Fruit fly (Drosophila melanogaster) whole organism, prepupa: ENCODE measurements around the gene Trs20.

Experiments used
- CG11294 ChIP-seq: fragments of 200-800 bp; sonication (Bioruptor generic); IDR thresholded peaks from 2 replicates; pipeline ENCODE4 v1.3.6; 2022; ENCODE audit warnings: missing biosample characterization, missing genetic modification characterization
- CG11902 ChIP-seq: fragments of 200-800 bp; sonication (Bioruptor generic); optimal IDR thresholded peaks from 3 replicates; lab custom pipeline; 2016; ENCODE audit warnings: missing biosample characterization, missing genetic modification characterization
- CG15336 ChIP-seq: fragments of 200-800 bp; sonication (Bioruptor generic); IDR thresholded peaks from 2 replicates; pipeline ENCODE4 v1.3.6; 2022; ENCODE audit warnings: missing biosample characterization, missing genetic modification characterization
- CG1621 ChIP-seq: fragments of 200-800 bp; sonication (Bioruptor generic); optimal IDR thresholded peaks from 3 replicates; lab custom pipeline; 2018; ENCODE audit warnings: missing biosample characterization, mild to moderate bottlenecking, missing genetic modification characterization
- CG16779 ChIP-seq: fragments of 200-800 bp; sonication (Bioruptor generic); optimal IDR thresholded peaks from 3 replicates; lab custom pipeline; 2017; ENCODE audit warnings: missing biosample characterization, mild to moderate bottlenecking, missing genetic modification characterization
- CG3032 ChIP-seq: fragments of 200-800 bp; optimal IDR thresholded peaks from 2 replicates; lab custom pipeline; 2019; ENCODE audit warnings: missing biosample characterization, mild to moderate bottlenecking, missing genetic modification characterization, moderate library complexity
- CG32006 ChIP-seq: fragments of 200-800 bp; sonication (Bioruptor generic); optimal IDR thresholded peaks from 3 replicates; lab custom pipeline; 2017; ENCODE audit warnings: missing biosample characterization, mild to moderate bottlenecking, missing genetic modification characterization
- CG34406 ChIP-seq: fragments of 200-800 bp; sonication (Bioruptor generic); optimal IDR thresholded peaks from 3 replicates; lab custom pipeline; 2016; ENCODE audit warnings: missing biosample characterization, missing genetic modification characterization
- CG3919 ChIP-seq: fragments of 200-800 bp; sonication (Bioruptor generic); optimal IDR thresholded peaks from 3 replicates; lab custom pipeline; 2016; ENCODE audit warnings: missing biosample characterization, missing genetic modification characterization
- CG4318 ChIP-seq: fragments of 200-800 bp; sonication (Bioruptor generic); optimal IDR thresholded peaks from 3 replicates; lab custom pipeline; 2017; ENCODE audit warnings: missing biosample characterization, mild to moderate bottlenecking, missing genetic modification characterization
- CG6163 ChIP-seq: fragments of 200-800 bp; sonication (Bioruptor generic); IDR thresholded peaks from 3 replicates; pipeline ENCODE4 v1.3.6; 2022; ENCODE audit warnings: missing biosample characterization, missing genetic modification characterization
- CG6276 ChIP-seq: fragments of 200-800 bp; sonication (Bioruptor generic); optimal IDR thresholded peaks from 2 replicates; lab custom pipeline; 2017; ENCODE audit warnings: missing biosample characterization, mild to moderate bottlenecking, missing genetic modification characterization
- CG6792 ChIP-seq: fragments of 200-800 bp; sonication (Bioruptor generic); optimal IDR thresholded peaks from 3 replicates; lab custom pipeline; 2016; ENCODE audit warnings: missing biosample characterization, missing genetic modification characterization
- CG6808 ChIP-seq: fragments of 200-800 bp; sonication (Bioruptor generic); optimal IDR thresholded peaks from 3 replicates; lab custom pipeline; 2017; ENCODE audit warnings: missing biosample characterization, missing genetic modification characterization, mild to moderate bottlenecking, moderate library complexity, missing genetic modification reagents
- CG8119 ChIP-seq: fragments of 200-800 bp; sonication (Bioruptor generic); IDR thresholded peaks from 3 replicates; pipeline ENCODE4 v1.3.6; 2022; ENCODE audit warnings: missing biosample characterization, missing genetic modification characterization
- CG9139 ChIP-seq: fragments of 200-800 bp; sonication (Bioruptor generic); optimal IDR thresholded peaks from 3 replicates; lab custom pipeline; 2017; ENCODE audit warnings: missing biosample characterization, mild to moderate bottlenecking, missing genetic modification characterization
- Eip75B ChIP-seq: fragments of 200-800 bp; sonication (Bioruptor generic); optimal IDR thresholded peaks from 3 replicates; lab custom pipeline; 2016; ENCODE audit warnings: missing biosample characterization, missing genetic modification characterization
- Eip78C ChIP-seq: fragments of 200-800 bp; sonication (Bioruptor generic); peaks from one replicate; lab custom pipeline; 2016; ENCODE audit warnings: missing biosample characterization, missing genetic modification characterization
- Ets96B ChIP-seq: fragments of 200-800 bp; optimal IDR thresholded peaks from 2 replicates; lab custom pipeline; 2019; ENCODE audit warnings: missing biosample characterization, mild to moderate bottlenecking, missing genetic modification characterization, moderate library complexity
- Gug ChIP-seq: fragments of 200-800 bp; sonication (Bioruptor generic); IDR thresholded peaks from 2 replicates; pipeline ENCODE4 v1.3.6; 2022; ENCODE audit warnings: missing biosample characterization, missing genetic modification characterization
- Hr38 ChIP-seq: sonication (Bioruptor generic); optimal IDR thresholded peaks from 2 replicates; lab custom pipeline; 2016; ENCODE audit warnings: missing biosample characterization, missing genetic modification characterization
- Hr39 ChIP-seq: fragments of 200-800 bp; sonication (Bioruptor generic); optimal IDR thresholded peaks from 2 replicates; lab custom pipeline; 2016; ENCODE audit warnings: missing biosample characterization, missing genetic modification characterization
- Hr4 ChIP-seq: fragments of 200-800 bp; sonication (Bioruptor generic); optimal IDR thresholded peaks from 3 replicates; lab custom pipeline; 2016; ENCODE audit warnings: missing biosample characterization, missing genetic modification characterization
- Lpt ChIP-seq: fragments of 200-800 bp; sonication (Bioruptor generic); optimal IDR thresholded peaks from 3 replicates; lab custom pipeline; 2016; ENCODE audit warnings: missing biosample characterization, missing genetic modification characterization
- OdsH ChIP-seq: fragments of 200-800 bp; sonication (Bioruptor generic); optimal IDR thresholded peaks from 3 replicates; lab custom pipeline; 2016; ENCODE audit warnings: missing biosample characterization, missing genetic modification characterization
- Smox ChIP-seq: fragments of 200-800 bp; sonication (Bioruptor generic); optimal IDR thresholded peaks from 3 replicates; lab custom pipeline; 2016; ENCODE audit warnings: missing biosample characterization, missing genetic modification characterization
- Sox14 ChIP-seq: fragments of 200-800 bp; sonication (Bioruptor generic); optimal IDR thresholded peaks from 3 replicates; lab custom pipeline; 2016; ENCODE audit warnings: missing biosample characterization, missing genetic modification characterization
- Sox15 ChIP-seq: fragments of 200-800 bp; sonication (Bioruptor generic); optimal IDR thresholded peaks from 3 replicates; lab custom pipeline; 2016; ENCODE audit warnings: missing biosample characterization, missing genetic modification characterization
- acj6 ChIP-seq: fragments of 200-800 bp; sonication (Bioruptor generic); optimal IDR thresholded peaks from 3 replicates; lab custom pipeline; 2016; ENCODE audit warnings: missing biosample characterization, missing genetic modification characterization
- cyc ChIP-seq: fragments of 200-800 bp; sonication (Bioruptor generic); optimal IDR thresholded peaks from 3 replicates; lab custom pipeline; 2016; ENCODE audit warnings: missing biosample characterization, missing genetic modification characterization
- dac ChIP-seq: fragments of 200-800 bp; sonication (Bioruptor generic); optimal IDR thresholded peaks from 2 replicates; lab custom pipeline; 2017; ENCODE audit warnings: missing biosample characterization, mild to moderate bottlenecking, missing genetic modification characterization
- dsx ChIP-seq: fragments of 200-800 bp; optimal IDR thresholded peaks from 3 replicates; lab custom pipeline; 2019; ENCODE audit warnings: missing biosample characterization, mild to moderate bottlenecking, missing genetic modification characterization, moderate library complexity; ENCODE audit not compliant: poor library complexity, severe bottlenecking
- eg ChIP-seq: fragments of 200-800 bp; sonication (Bioruptor generic); IDR thresholded peaks from 3 replicates; pipeline ENCODE4 v1.3.6; 2022; ENCODE audit warnings: missing biosample characterization, missing genetic modification characterization
- esn ChIP-seq: fragments of 200-800 bp; sonication (Bioruptor generic); optimal IDR thresholded peaks from 2 replicates; lab custom pipeline; 2016; ENCODE audit warnings: missing biosample characterization, mild to moderate bottlenecking, missing genetic modification characterization, moderate library complexity
- fd59A ChIP-seq: fragments of 200-800 bp; sonication (Bioruptor generic); optimal IDR thresholded peaks from 2 replicates; lab custom pipeline; 2017; ENCODE audit warnings: missing biosample characterization, mild to moderate bottlenecking, missing genetic modification characterization, missing genetic modification reagents
- fd85E ChIP-seq: fragments of 200-800 bp; sonication (Bioruptor generic); optimal IDR thresholded peaks from 3 replicates; lab custom pipeline; 2016; ENCODE audit warnings: missing biosample characterization, missing genetic modification characterization
- fkh ChIP-seq: fragments of 200-800 bp; sonication (Bioruptor generic); optimal IDR thresholded peaks from 3 replicates; lab custom pipeline; 2017; ENCODE audit warnings: missing biosample characterization, mild to moderate bottlenecking, missing genetic modification characterization, moderate library complexity
- net ChIP-seq: fragments of 200-800 bp; sonication (Bioruptor generic); optimal IDR thresholded peaks from 3 replicates; lab custom pipeline; 2016; ENCODE audit warnings: missing biosample characterization, missing genetic modification characterization
- pdm3 ChIP-seq: fragments of 200-800 bp; sonication (Bioruptor generic); optimal IDR thresholded peaks from 3 replicates; lab custom pipeline; 2016; ENCODE audit warnings: missing biosample characterization, missing genetic modification characterization
- salr ChIP-seq, 2 experiments: fragments of 200-800 bp; sonication (Bioruptor generic); optimal IDR thresholded peaks; 3 replicates each; lab custom pipeline; 2016 to 2018; ENCODE audit warnings: missing biosample characterization in 2 of 2, missing genetic modification characterization in 2 of 2, mild to moderate bottlenecking in 1 of 2
- spab ChIP-seq: fragments of 200-800 bp; sonication (Bioruptor generic); optimal IDR thresholded peaks from 2 replicates; lab custom pipeline; 2017; ENCODE audit warnings: missing biosample characterization, mild to moderate bottlenecking, missing genetic modification characterization, missing genetic modification reagents
- ss ChIP-seq, 2 experiments: fragments of 200-800 bp; sonication (Bioruptor generic); optimal IDR thresholded peaks; 2 replicates in 1 of 2; 3 replicates in 1 of 2; lab custom pipeline; 2017 to 2018; ENCODE audit warnings: mild to moderate bottlenecking in 2 of 2, missing biosample characterization in 2 of 2, missing genetic modification characterization in 2 of 2, moderate library complexity in 1 of 2
- svp ChIP-seq: fragments of 200-800 bp; sonication (Bioruptor generic); peaks from one replicate; lab custom pipeline; 2016; ENCODE audit warnings: missing biosample characterization, missing genetic modification characterization
- topi ChIP-seq: fragments of 200-800 bp; sonication (Bioruptor generic); optimal IDR thresholded peaks from 3 replicates; lab custom pipeline; 2016; ENCODE audit warnings: missing biosample characterization, missing genetic modification characterization
- vri ChIP-seq: fragments of 200-800 bp; sonication (Bioruptor generic); optimal IDR thresholded peaks from 3 replicates; lab custom pipeline; 2016; ENCODE audit warnings: missing biosample characterization, mild to moderate bottlenecking, missing genetic modification characterization

Gene Trs20

dm6 chr3L:16153089-16153488, 21.7 kb upstream of the Trs20 start:
- peak; percentile 15 to 53 for TF ChIP-seq ss (GFP tag; optimal IDR thresholded peaks at IDR 0.05; lab: Kevin White, UChicago)
- TF ChIP-seq CG6276 (GFP tag; lab: Kevin White, UChicago): peak; percentile 59
- no peak for TF ChIP-seq Hr39
- TF ChIP-seq eg (GFP tag; lab: Robert Waterston, UW): peak; percentile 70; the same call in 2 of the 3 replicates
- TF ChIP-seq OdsH (GFP tag; lab: Kevin White, UChicago): peak; percentile 13
- no peak for TF ChIP-seq net (GFP tag; lab: Kevin White, UChicago)
- peak; percentile 45 for TF ChIP-seq svp (GFP tag; lab: Kevin White, UChicago)
- no peak for TF ChIP-seq CG6792 (GFP tag; lab: Kevin White, UChicago)
- TF ChIP-seq CG6163 (GFP tag; lab: Robert Waterston, UW): peak; percentile 79; the same call in 2 of the 3 replicates
- peak; percentile 17 for TF ChIP-seq spab (GFP tag; lab: Kevin White, UChicago)
- TF ChIP-seq CG15336 (GFP tag; lab: Robert Waterston, UW): peak; percentile 44; the same call in 1 of the 2 replicates
- TF ChIP-seq fd85E: no peak
- TF ChIP-seq dsx (GFP tag; lab: Kevin White, UChicago): peak; percentile 34
- peak; percentile 30 for TF ChIP-seq CG9139 (GFP tag; lab: Kevin White, UChicago)
- peak; percentile 41 for TF ChIP-seq Gug
- peak; percentile 19 for TF ChIP-seq CG16779 (tag; lab: Kevin White, UChicago)
- TF ChIP-seq Eip78C (GFP tag; lab: Kevin White, UChicago): peak; percentile 64
- TF ChIP-seq Lpt (GFP tag; lab: Kevin White, UChicago): peak; percentile 37
- TF ChIP-seq Hr4 (GFP tag; lab: Kevin White, UChicago): no peak
- TF ChIP-seq CG8119 (GFP tag; lab: Robert Waterston, UW): peak; percentile 59
- peak; percentile 29 for TF ChIP-seq CG3919
- peak; percentile 53 for TF ChIP-seq CG6808 (GFP tag; lab: Kevin White, UChicago)

- TF ChIP-seq vri (GFP tag; lab: Kevin White, UChicago) (no peak), CG6808 (GFP tag; lab: Kevin White, UChicago) (no peak), OdsH (GFP tag; lab: Kevin White, UChicago) (no peak), acj6 (GFP tag; lab: Kevin White, UChicago) (no peak), dac (GFP tag; lab: Kevin White, UChicago) (no peak), CG32006 (GFP tag; lab: Kevin White, UChicago) (peak; percentile 19), svp (GFP tag; lab: Kevin White, UChicago) (no peak), Gug (no peak), Hr38 (GFP tag; lab: Kevin White, UChicago) (no peak), Smox (no peak), fkh (GFP tag; lab: Kevin White, UChicago) (no peak), CG4318 (no peak), CG34406 (no peak), salr (GFP tag; optimal IDR thresholded peaks at IDR 0.05; lab: Kevin White, UChicago) (no peak), CG15336 (GFP tag; lab: Robert Waterston, UW) (0 out of 2 replicates have a peak, but pooled peaks have one; percentile 21), Ets96B (no peak)
- TF ChIP-seq, all 60 proteins: peak for 2
Observed at dm6 chr3L:16151742-16152141, 20.3 kb upstream of the Trs20 start.

dm6 chr3L:16150850-16151515, 19.6 kb upstream of the Trs20 start:
- TF ChIP-seq cyc (GFP tag; lab: Kevin White, UChicago): no peak
- TF ChIP-seq esn (GFP tag; lab: Kevin White, UChicago): peak; percentile 18
- no peak for TF ChIP-seq fd59A
- no peak for TF ChIP-seq CG34406
- no peak for TF ChIP-seq Eip75B (GFP tag; lab: Kevin White, UChicago)
- TF ChIP-seq CG11902: no peak
- TF ChIP-seq pdm3 (GFP tag; lab: Kevin White, UChicago): no peak
- TF ChIP-seq salr (GFP tag; optimal IDR thresholded peaks at IDR 0.05; lab: Kevin White, UChicago): no peak
- TF ChIP-seq svp (GFP tag; lab: Kevin White, UChicago): peak; percentile 71
- TF ChIP-seq Sox15 (GFP tag; lab: Kevin White, UChicago): no peak
- TF ChIP-seq Sox14 (GFP tag; lab: Kevin White, UChicago): peak; percentile 43
- no peak for TF ChIP-seq CG9139 (GFP tag; lab: Kevin White, UChicago)
- no peak for TF ChIP-seq ss (GFP tag; optimal IDR thresholded peaks at IDR 0.05; lab: Kevin White, UChicago)
- no peak for TF ChIP-seq CG1621 (tag; lab: Kevin White, UChicago)
- no peak for TF ChIP-seq net (GFP tag; lab: Kevin White, UChicago)
- no peak for TF ChIP-seq Ets96B
- TF ChIP-seq Smox: no peak
- no peak for TF ChIP-seq CG11294 (GFP tag; lab: Robert Waterston, UW)
- TF ChIP-seq fd85E: no peak
- TF ChIP-seq spab (GFP tag; lab: Kevin White, UChicago): no peak
- no peak for TF ChIP-seq CG3032 (tag; lab: Kevin White, UChicago)
- no peak for TF ChIP-seq Hr4 (GFP tag; lab: Kevin White, UChicago)
- peak; percentile 72 for TF ChIP-seq Eip78C (GFP tag; lab: Kevin White, UChicago)
- TF ChIP-seq CG6808 (GFP tag; lab: Kevin White, UChicago): no peak
- TF ChIP-seq CG4318: no peak
- peak; percentile 8 for TF ChIP-seq topi (GFP tag; lab: Kevin White, UChicago)
- TF ChIP-seq CG6792 (GFP tag; lab: Kevin White, UChicago): no peak
- no peak for TF ChIP-seq Lpt (GFP tag; lab: Kevin White, UChicago)
